Fruit fly (Drosophila melanogaster): ENCODE measurements around the gene CG32036.

Gene CG32036

dm6 chr3L:9471151-9471903 is 17.7 kb downstream of the CG32036 start:
- TF ChIP-seq CG14711 (tag; optimal IDR thresholded peaks at IDR 0.05), result no peak
- TF ChIP-seq Mnt (GFP tag; optimal IDR thresholded peaks at IDR 0.05), result no peak
- TF ChIP-seq tj (GFP tag; optimal IDR thresholded peaks at IDR 0.05), result no peak
- TF ChIP-seq Hr96 (GFP tag; optimal IDR thresholded peaks at IDR 0.05), result no peak
- no peak for TF ChIP-seq ovo (GFP tag; optimal IDR thresholded peaks at IDR 0.05)
- TF ChIP-seq pad (GFP tag; optimal IDR thresholded peaks at IDR 0.05), result no peak
- no peak for TF ChIP-seq kay (GFP tag; ENCODE audit: borderline replicate concordance)
- no peak for TF ChIP-seq bab1 (GFP tag; optimal IDR thresholded peaks at IDR 0.05)
- TF ChIP-seq toe (GFP tag; optimal IDR thresholded peaks at IDR 0.05), result no peak
- no peak for TF ChIP-seq cnc (optimal IDR thresholded peaks at IDR 0.05)
- TF ChIP-seq Clk (GFP tag; optimal IDR thresholded peaks at IDR 0.05), result no peak
- TF ChIP-seq Crg-1 (GFP tag; optimal IDR thresholded peaks at IDR 0.05), result no peak
- TF ChIP-seq cic (GFP tag; optimal IDR thresholded peaks at IDR 0.05), result no peak
- no peak for TF ChIP-seq CG7045 (GFP tag; optimal IDR thresholded peaks at IDR 0.05)

DNA sequence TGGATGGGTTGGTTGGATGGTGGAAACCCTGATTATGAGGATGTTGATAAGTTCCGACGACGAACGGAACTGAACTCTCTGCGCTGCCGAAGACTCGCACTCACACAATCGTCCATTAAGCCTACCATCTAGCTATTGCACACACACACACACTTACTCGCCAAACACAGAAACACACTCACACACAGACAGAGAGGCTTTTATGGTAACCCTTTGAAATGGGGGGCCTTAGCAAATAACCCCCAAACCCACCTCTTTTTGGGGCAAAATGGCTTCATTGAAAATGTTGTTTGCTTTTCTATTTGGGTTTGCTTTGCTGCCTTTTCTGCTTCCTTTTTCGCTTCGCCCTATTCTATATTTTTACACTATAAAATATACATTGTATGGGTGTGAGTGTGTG is 20.0 kb downstream of the CG32036 start:
- TF ChIP-seq cnc (optimal IDR thresholded peaks at IDR 0.05) (no peak), Clk (GFP tag; optimal IDR thresholded peaks at IDR 0.05) (peak; percentile 0), cic (GFP tag; optimal IDR thresholded peaks at IDR 0.05) (peak; percentile 26)

DNA sequence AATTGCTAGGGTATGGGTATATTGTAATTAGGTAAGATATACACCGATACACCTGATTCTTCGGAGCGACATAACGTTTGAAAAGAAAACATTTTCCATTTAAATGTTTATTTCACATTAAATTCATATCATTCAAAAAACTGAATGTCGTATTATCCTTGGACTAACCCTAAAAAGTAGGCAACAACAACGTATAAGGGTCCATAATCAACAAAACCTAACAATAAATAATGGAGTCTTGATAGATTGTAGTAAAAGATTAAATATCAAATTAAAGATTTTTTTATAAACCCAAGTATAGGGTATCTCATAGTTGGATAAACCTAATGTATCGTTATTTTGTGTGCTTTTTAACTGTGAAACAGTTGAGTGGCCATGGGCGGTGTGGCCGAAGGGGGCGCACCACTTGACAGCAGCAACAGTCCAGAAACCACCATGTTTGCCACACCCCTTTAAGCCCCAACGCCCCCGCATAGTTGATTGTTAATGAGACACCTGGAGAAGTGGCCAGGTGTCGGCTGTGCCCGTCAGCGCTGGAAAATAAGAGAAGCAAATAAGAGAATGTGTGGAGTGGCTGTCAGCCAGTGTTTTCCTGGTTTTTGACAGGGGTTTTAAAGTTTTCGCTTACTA is 20.7 kb downstream of the CG32036 start:
- TF ChIP-seq CG33017 (tag; optimal IDR thresholded peaks at IDR 0.05) (no peak), bab1 (GFP tag; optimal IDR thresholded peaks at IDR 0.05) (peak; percentile 3), CG14711 (tag; optimal IDR thresholded peaks at IDR 0.05) (no peak), CG7101 (tag; optimal IDR thresholded peaks at IDR 0.05) (no peak), ovo (GFP tag; optimal IDR thresholded peaks at IDR 0.05) (no peak), CG7045 (GFP tag; optimal IDR thresholded peaks at IDR 0.05) (peak; percentile 36)

dm6 chr3L:9467763-9468206 is 21.2 kb downstream of the CG32036 start:
- TF ChIP-seq Mnt (GFP tag; optimal IDR thresholded peaks at IDR 0.05) (no peak), pad (GFP tag; optimal IDR thresholded peaks at IDR 0.05) (no peak), cic (GFP tag; optimal IDR thresholded peaks at IDR 0.05) (no peak), ovo (GFP tag; optimal IDR thresholded peaks at IDR 0.05) (no peak), CG12768 (GFP tag; optimal IDR thresholded peaks at IDR 0.05) (no peak)

DNA sequence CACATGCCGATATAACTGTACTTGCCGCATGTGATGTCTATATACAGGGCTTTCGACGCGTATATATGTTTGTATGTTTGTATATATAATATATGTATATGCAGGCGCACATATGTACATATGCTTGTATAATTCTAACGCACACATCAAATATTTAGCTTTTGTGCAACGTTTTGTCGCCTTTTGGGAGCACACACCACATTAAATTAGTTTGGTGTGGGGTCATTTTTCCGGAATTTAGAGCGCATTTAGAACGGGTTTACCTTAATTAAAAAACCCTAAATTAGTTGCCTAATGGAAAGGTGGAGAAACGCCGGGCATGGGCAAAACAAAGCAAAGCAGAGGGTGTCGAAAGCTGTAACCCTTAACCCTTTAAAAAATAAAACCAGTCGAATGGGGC is 21.8 kb downstream of the CG32036 start:
- peak; percentile 78 for TF ChIP-seq kay (GFP tag; ENCODE audit: borderline replicate concordance)
- TF ChIP-seq cnc (optimal IDR thresholded peaks at IDR 0.05), result no peak
- TF ChIP-seq CG11617 (GFP tag; optimal IDR thresholded peaks at IDR 0.05), result no peak
- TF ChIP-seq tj (GFP tag; optimal IDR thresholded peaks at IDR 0.05), result no peak
- TF ChIP-seq ovo (GFP tag; optimal IDR thresholded peaks at IDR 0.05), result no peak

dm6 chr3L:9466595-9466994 is 22.4 kb downstream of the CG32036 start:
- TF ChIP-seq CG7101 (tag; optimal IDR thresholded peaks at IDR 0.05), result peak; percentile 9
- no peak for TF ChIP-seq Mnt (GFP tag; optimal IDR thresholded peaks at IDR 0.05)
- no peak for TF ChIP-seq Crg-1 (GFP tag; optimal IDR thresholded peaks at IDR 0.05)
- TF ChIP-seq CG11617 (GFP tag; optimal IDR thresholded peaks at IDR 0.05), result peak; percentile 34
- TF ChIP-seq Clk (GFP tag; optimal IDR thresholded peaks at IDR 0.05), result peak; percentile 32
- peak; percentile 47 for TF ChIP-seq CG7045 (GFP tag; optimal IDR thresholded peaks at IDR 0.05)
- TF ChIP-seq pad (GFP tag; optimal IDR thresholded peaks at IDR 0.05), result no peak
- TF ChIP-seq CG33017 (tag; optimal IDR thresholded peaks at IDR 0.05), result peak; percentile 32
- no peak for TF ChIP-seq CG1620 (GFP tag; optimal IDR thresholded peaks at IDR 0.05)
- TF ChIP-seq tj (GFP tag; optimal IDR thresholded peaks at IDR 0.05), result no peak
- no peak for TF ChIP-seq CG14711 (tag; optimal IDR thresholded peaks at IDR 0.05)
- no peak for TF ChIP-seq kay (GFP tag; ENCODE audit: borderline replicate concordance)
- TF ChIP-seq CG5204 (GFP tag; optimal IDR thresholded peaks at IDR 0.05), result peak; percentile 57
- no peak for TF ChIP-seq bab1 (GFP tag; optimal IDR thresholded peaks at IDR 0.05)
- TF ChIP-seq Hr96 (GFP tag; optimal IDR thresholded peaks at IDR 0.05), result no peak
- peak; percentile 24 for TF ChIP-seq CG12768 (GFP tag; optimal IDR thresholded peaks at IDR 0.05)
- TF ChIP-seq cnc (optimal IDR thresholded peaks at IDR 0.05), result no peak
- TF ChIP-seq ovo (GFP tag; optimal IDR thresholded peaks at IDR 0.05), result no peak
- peak; percentile 42 for TF ChIP-seq toe (GFP tag; optimal IDR thresholded peaks at IDR 0.05)
- no peak for TF ChIP-seq cic (GFP tag; optimal IDR thresholded peaks at IDR 0.05)

DNA sequence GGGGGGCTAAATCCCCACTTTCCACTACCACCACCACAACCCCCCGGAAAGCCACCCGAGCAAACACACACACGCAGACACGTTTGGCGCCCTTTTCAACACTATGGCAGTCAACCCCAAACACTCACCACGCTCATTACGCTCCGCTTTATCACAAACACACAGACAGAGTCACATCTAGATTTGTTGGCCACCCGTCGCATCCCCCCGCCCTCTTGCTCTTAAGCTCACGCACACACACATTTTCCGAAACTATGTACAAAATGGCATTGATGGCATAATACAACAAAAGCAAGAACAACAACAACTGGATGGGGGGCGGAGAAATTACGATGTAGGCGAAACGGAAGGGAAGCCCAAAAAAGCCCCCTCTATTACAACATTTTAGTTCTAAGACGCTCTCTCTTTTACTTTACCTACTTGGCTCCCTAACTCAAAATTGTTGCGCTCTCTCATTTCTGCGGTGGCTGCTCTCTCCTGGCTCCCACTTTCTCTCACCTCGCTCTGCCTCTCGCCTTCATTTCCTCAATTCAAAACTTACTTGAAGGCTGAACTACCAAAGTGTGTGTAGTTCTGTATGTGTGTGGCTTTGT is 23.3 kb downstream of the CG32036 start:
- TF ChIP-seq CG12768 (GFP tag; optimal IDR thresholded peaks at IDR 0.05), result peak; percentile 40
- TF ChIP-seq pad (GFP tag; optimal IDR thresholded peaks at IDR 0.05), result peak; percentile 8
- no peak for TF ChIP-seq bab1 (GFP tag; optimal IDR thresholded peaks at IDR 0.05)
- TF ChIP-seq cic (GFP tag; optimal IDR thresholded peaks at IDR 0.05), result peak; percentile 12

Measured in whole organism, adult.